Worm (Caenorhabditis elegans) whole organism, young adult: ENCODE measurements around the gene nhr-147.

Source experiments
- Y53F4B.3 ChIP-seq: fragments of 200-800 bp; sonication (Bioruptor generic); IDR thresholded peaks from 2 replicates; pipeline ENCODE4 v1.3.6; 2022; ENCODE audit warnings: missing genetic modification reagents, missing genetic modification characterization, missing compliant biosample characterization
- dpff-1 ChIP-seq: sonication (generic microtip); optimal IDR thresholded peaks from 2 replicates; lab custom pipeline; 2017; ENCODE audit warnings: mild to moderate bottlenecking, missing genetic modification characterization, missing compliant biosample characterization
- lag-1 ChIP-seq: fragments of 200-800 bp; sonication (Bioruptor generic); IDR thresholded peaks from 2 replicates; pipeline ENCODE4 v1.3.6; 2022; ENCODE audit warnings: missing genetic modification reagents, missing genetic modification characterization, missing compliant biosample characterization
- lin-35 ChIP-seq, 3 experiments: fragments of 150-350 bp in 2 of 3; sonication (generic microtip) in 1 of 3; optimal IDR thresholded peaks; 2 replicates each; lab custom pipeline; 2014 to 2018; ENCODE audit warnings: missing biosample characterization in 3 of 3, missing genetic modification characterization in 3 of 3, missing genetic modification reagents in 3 of 3
- mxl-1 ChIP-seq: sonication (generic microtip); optimal IDR thresholded peaks from 2 replicates; lab custom pipeline; 2016; ENCODE audit warnings: missing genetic modification characterization, missing compliant biosample characterization
- nfya-2 ChIP-seq: fragments of 200-800 bp; sonication (Bioruptor generic); IDR thresholded peaks from 2 replicates; pipeline ENCODE4 v1.3.6; 2022; ENCODE audit warnings: missing genetic modification reagents, missing genetic modification characterization, missing compliant biosample characterization
- unc-62 ChIP-seq: fragments of 150-350 bp; optimal IDR thresholded peaks from 2 replicates; lab custom pipeline; 2014; ENCODE audit warnings: missing biosample characterization, missing genetic modification reagents, missing genetic modification characterization

- TF ChIP-seq unc-62 (GFP tag; lab: Kevin White, UChicago) = no peak
- no peak for TF ChIP-seq mxl-1 (tag; lab: Kevin White, UChicago)
- no peak for TF ChIP-seq Y53F4B.3 (GFP tag; lab: Robert Waterston, UW)
- TF ChIP-seq lag-1 (GFP tag; lab: Robert Waterston, UW) = no peak
- no peak for TF ChIP-seq dpff-1 (tag; lab: Kevin White, UChicago)
- TF ChIP-seq lin-35 (GFP tag; optimal IDR thresholded peaks at IDR 0.05; lab: Kevin White, UChicago) = no peak
- no peak for TF ChIP-seq nfya-2
Observed at ce11 chrV:7352186-7353053, 6.8 kb downstream of the nhr-147 start, which contains the start of the genes srh-231 and srh-275.
